Worm (Caenorhabditis elegans) whole organism, L3 larva: ENCODE measurements around the gene F35F10.5.

Experiments used
- R02D3.7 ChIP-seq: fragments of 150-350 bp; optimal IDR thresholded peaks from 2 replicates; lab custom pipeline; 2014; ENCODE audit warnings: missing biosample characterization, missing genetic modification characterization
- ZK546.5 ChIP-seq: sonication (generic microtip); optimal IDR thresholded peaks from 2 replicates; lab custom pipeline; 2017; ENCODE audit warnings: missing biosample characterization, missing genetic modification characterization
- ama-1 ChIP-seq: fragments of 150-350 bp; optimal IDR thresholded peaks from 2 replicates; lab custom pipeline; 2018
- ceh-16 ChIP-seq: sonication (generic microtip); optimal IDR thresholded peaks from 2 replicates; lab custom pipeline; 2017; ENCODE audit warnings: missing biosample characterization, missing genetic modification characterization
- ceh-28 ChIP-seq: fragments of 150-350 bp; optimal IDR thresholded peaks from 2 replicates; lab custom pipeline; 2014; ENCODE audit warnings: missing biosample characterization, missing genetic modification reagents, missing genetic modification characterization
- ceh-82 ChIP-seq: fragments of 150-350 bp; optimal IDR thresholded peaks from 2 replicates; lab custom pipeline; 2014; ENCODE audit warnings: missing biosample characterization, missing genetic modification characterization
- ceh-9 ChIP-seq: sonication (generic microtip); optimal IDR thresholded peaks from 2 replicates; lab custom pipeline; 2018; ENCODE audit warnings: missing biosample characterization, missing genetic modification characterization
- daf-12 ChIP-seq: fragments of 150-350 bp; optimal IDR thresholded peaks from 2 replicates; lab custom pipeline; 2014; ENCODE audit warnings: missing biosample characterization, missing genetic modification reagents, missing genetic modification characterization
- egl-27 ChIP-seq: sonication (generic microtip); optimal IDR thresholded peaks from 4 replicates; lab custom pipeline; 2017; ENCODE audit warnings: missing biosample characterization, missing genetic modification reagents, missing genetic modification characterization
- egl-5 ChIP-seq: fragments of 150-350 bp; optimal IDR thresholded peaks from 2 replicates; lab custom pipeline; 2017; ENCODE audit warnings: missing biosample characterization, missing genetic modification reagents, missing genetic modification characterization, inconsistent platforms
- elt-1 ChIP-seq: fragments of 150-350 bp; optimal IDR thresholded peaks from 2 replicates; lab custom pipeline; 2014; ENCODE audit warnings: missing biosample characterization, missing genetic modification characterization
- elt-2 ChIP-seq: sonication (generic microtip); optimal IDR thresholded peaks from 2 replicates; lab custom pipeline; 2016; ENCODE audit warnings: missing genetic modification reagents, mild to moderate bottlenecking, missing genetic modification characterization, missing compliant biosample characterization
- elt-3 ChIP-seq, 3 experiments: fragments of 150-350 bp in 1 of 3; sonication (generic microtip) in 2 of 3; optimal IDR thresholded peaks; 2 replicates in 2 of 3; 4 replicates in 1 of 3; lab custom pipeline; 2014 to 2017; ENCODE audit warnings: missing biosample characterization in 3 of 3, missing genetic modification characterization in 3 of 3
- fkh-10 ChIP-seq: sonication (generic microtip); optimal IDR thresholded peaks from 2 replicates; lab custom pipeline; 2017; ENCODE audit warnings: missing biosample characterization, missing genetic modification reagents, missing genetic modification characterization
- fkh-2 ChIP-seq: fragments of 150-350 bp; optimal IDR thresholded peaks from 2 replicates; lab custom pipeline; 2014; ENCODE audit warnings: missing biosample characterization, missing genetic modification reagents, missing genetic modification characterization
- fos-1 ChIP-seq: fragments of 150-350 bp; optimal IDR thresholded peaks from 2 replicates; lab custom pipeline; 2014; ENCODE audit warnings: missing biosample characterization, missing genetic modification characterization
- hmg-11 ChIP-seq: sonication (generic microtip); optimal IDR thresholded peaks from 2 replicates; lab custom pipeline; 2016; ENCODE audit warnings: missing genetic modification characterization, missing compliant biosample characterization
- jun-1 ChIP-seq: fragments of 150-350 bp; optimal IDR thresholded peaks from 2 replicates; lab custom pipeline; 2014; ENCODE audit warnings: missing biosample characterization, missing genetic modification reagents, missing genetic modification characterization
- lin-15B ChIP-seq: fragments of 150-350 bp; optimal IDR thresholded peaks from 2 replicates; lab custom pipeline; 2014; ENCODE audit warnings: missing biosample characterization, missing genetic modification characterization
- lin-39 ChIP-seq: fragments of 150-350 bp; optimal IDR thresholded peaks from 2 replicates; lab custom pipeline; 2018; ENCODE audit warnings: missing biosample characterization, missing genetic modification reagents, missing genetic modification characterization
- lsy-12 ChIP-seq: sonication (generic microtip); optimal IDR thresholded peaks from 2 replicates; lab custom pipeline; 2016; ENCODE audit warnings: mild to moderate bottlenecking, missing genetic modification characterization, missing compliant biosample characterization
- mdl-1 ChIP-seq: fragments of 150-350 bp; optimal IDR thresholded peaks from 2 replicates; lab custom pipeline; 2014; ENCODE audit warnings: missing biosample characterization, missing genetic modification characterization
- mml-1 ChIP-seq: fragments of 150-350 bp; sonication (generic microtip); optimal IDR thresholded peaks from 3 replicates; lab custom pipeline; 2014; ENCODE audit warnings: missing biosample characterization, missing genetic modification characterization
- nfya-1 ChIP-seq: sonication (generic microtip); optimal IDR thresholded peaks from 2 replicates; lab custom pipeline; 2017; ENCODE audit warnings: missing genetic modification characterization, mild to moderate bottlenecking, missing compliant biosample characterization, antibody characterized with exemption, moderate library complexity; ENCODE audit not compliant: insufficient read depth
- nhr-11 ChIP-seq: fragments of 150-350 bp; optimal IDR thresholded peaks from 2 replicates; lab custom pipeline; 2014; ENCODE audit warnings: missing biosample characterization, missing genetic modification characterization
- nhr-12 ChIP-seq: fragments of 150-350 bp; optimal IDR thresholded peaks from 2 replicates; lab custom pipeline; 2014; ENCODE audit warnings: missing biosample characterization, missing genetic modification characterization
- nhr-23 ChIP-seq: fragments of 150-350 bp; optimal IDR thresholded peaks from 2 replicates; lab custom pipeline; 2014; ENCODE audit warnings: missing biosample characterization, missing genetic modification reagents, missing genetic modification characterization
- nhr-237 ChIP-seq: fragments of 150-350 bp; optimal IDR thresholded peaks from 2 replicates; lab custom pipeline; 2014; ENCODE audit warnings: missing biosample characterization, missing genetic modification characterization
- nhr-25 ChIP-seq: sonication (generic microtip); optimal IDR thresholded peaks from 2 replicates; lab custom pipeline; 2017; ENCODE audit warnings: missing biosample characterization, missing genetic modification characterization
- nhr-28 ChIP-seq: fragments of 150-350 bp; optimal IDR thresholded peaks from 2 replicates; lab custom pipeline; 2014; ENCODE audit warnings: missing biosample characterization, missing genetic modification characterization
- nhr-43 ChIP-seq: sonication (generic microtip); optimal IDR thresholded peaks from 2 replicates; lab custom pipeline; 2016; ENCODE audit warnings: mild to moderate bottlenecking, missing genetic modification characterization, missing compliant biosample characterization; ENCODE audit not compliant: poor library complexity, severe bottlenecking
- nhr-67 ChIP-seq: fragments of 150-350 bp; optimal IDR thresholded peaks from 2 replicates; lab custom pipeline; 2014; ENCODE audit warnings: missing biosample characterization, missing genetic modification characterization
- nhr-77 ChIP-seq: fragments of 150-350 bp; optimal IDR thresholded peaks from 2 replicates; lab custom pipeline; 2014; ENCODE audit warnings: missing biosample characterization, missing genetic modification characterization
- pha-4 ChIP-seq: fragments of 150-350 bp; optimal IDR thresholded peaks from 2 replicates; lab custom pipeline; 2014; ENCODE audit warnings: missing biosample characterization, missing genetic modification reagents, missing genetic modification characterization
- pqm-1 ChIP-seq: fragments of 150-350 bp; optimal IDR thresholded peaks from 2 replicates; lab custom pipeline; 2017; ENCODE audit warnings: missing biosample characterization, missing genetic modification characterization, inconsistent platforms
- sea-2 ChIP-seq: fragments of 150-350 bp; sonication (generic microtip); optimal IDR thresholded peaks from 4 replicates; lab custom pipeline; 2014; ENCODE audit warnings: missing biosample characterization, missing genetic modification reagents, missing genetic modification characterization
- skn-1 ChIP-seq: fragments of 150-350 bp; optimal IDR thresholded peaks from 2 replicates; lab custom pipeline; 2014; ENCODE audit warnings: missing biosample characterization, missing genetic modification characterization
- snpc-4 ChIP-seq: fragments of 150-350 bp; optimal IDR thresholded peaks from 2 replicates; lab custom pipeline; 2014; ENCODE audit warnings: missing biosample characterization, missing genetic modification characterization
- tbx-2 ChIP-seq: sonication (generic microtip); optimal IDR thresholded peaks from 2 replicates; lab custom pipeline; 2016; ENCODE audit warnings: mild to moderate bottlenecking, missing genetic modification characterization, missing compliant biosample characterization
- unc-39 ChIP-seq: sonication (generic microtip); optimal IDR thresholded peaks from 4 replicates; lab custom pipeline; 2017; ENCODE audit warnings: missing biosample characterization, missing genetic modification characterization
- unc-62 ChIP-seq: fragments of 150-350 bp; sonication (generic microtip); optimal IDR thresholded peaks from 4 replicates; lab custom pipeline; 2014; ENCODE audit warnings: missing biosample characterization, missing genetic modification reagents, missing genetic modification characterization
- ztf-11 ChIP-seq: fragments of 150-350 bp; optimal IDR thresholded peaks from 2 replicates; lab custom pipeline; 2014; ENCODE audit warnings: missing biosample characterization, missing genetic modification characterization
- ztf-4 ChIP-seq: fragments of 150-350 bp; optimal IDR thresholded peaks from 2 replicates; lab custom pipeline; 2014; ENCODE audit warnings: missing biosample characterization, missing genetic modification characterization

The F35F10.5 gene

DNA sequence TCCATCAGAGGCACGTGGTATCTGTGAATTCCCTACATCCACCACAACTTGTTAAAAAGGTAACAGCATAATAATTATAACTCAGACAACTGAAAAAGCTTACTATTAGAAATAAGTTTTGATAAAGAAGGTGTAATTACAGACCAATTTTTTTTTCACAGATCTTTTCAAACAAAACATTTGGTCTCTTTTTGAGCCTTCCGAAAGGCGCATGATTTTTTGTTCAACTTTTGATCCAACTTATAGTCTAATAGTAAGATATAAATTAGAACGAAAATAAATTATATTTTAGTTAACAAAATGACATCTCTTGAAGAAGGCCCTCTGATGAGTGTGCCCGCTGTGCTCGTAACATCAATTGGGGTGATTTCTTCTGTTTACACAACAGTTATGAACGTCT lies 23.4 kb downstream of the F35F10.5 start, which contains the start of gene srbc-3:
Gene srbc-3 (plus strand): TSS at position 301 of the 400 bp plus-strand sequence.
- TF ChIP-seq ceh-16 (tag; lab: Kevin White, UChicago), result no peak
- TF ChIP-seq unc-39 (tag; lab: Kevin White, UChicago), result no peak
- no peak for TF ChIP-seq lin-15B (tag; lab: Kevin White, UChicago)
- no peak for TF ChIP-seq skn-1 (tag; lab: Kevin White, UChicago)
- TF ChIP-seq nhr-237 (tag; lab: Kevin White, UChicago), result no peak
- no peak for TF ChIP-seq mdl-1 (tag; lab: Kevin White, UChicago)
- no peak for TF ChIP-seq nhr-43 (tag; lab: Kevin White, UChicago)
- TF ChIP-seq nhr-25 (tag; lab: Kevin White, UChicago), result no peak
- no peak for TF ChIP-seq nhr-11
- no peak for TF ChIP-seq ceh-82 (tag; lab: Kevin White, UChicago)
- TF ChIP-seq ZK546.5 (tag; lab: Kevin White, UChicago), result no peak
- TF ChIP-seq lin-39 (tag; lab: Kevin White, UChicago), result no peak
- TF ChIP-seq nhr-28 (tag; lab: Kevin White, UChicago), result no peak
- no peak for TF ChIP-seq nfya-1 (tag; lab: Kevin White, UChicago)
- TF ChIP-seq fkh-2, result no peak
- TF ChIP-seq ceh-9 (tag; lab: Kevin White, UChicago), result no peak
- TF ChIP-seq nhr-23, result no peak
- TF ChIP-seq unc-62 (GFP tag; lab: Kevin White, UChicago), result no peak
- no peak for TF ChIP-seq mml-1
- TF ChIP-seq elt-3 (tag; optimal IDR thresholded peaks at IDR 0.05; lab: Kevin White, UChicago), result no peak

DNA sequence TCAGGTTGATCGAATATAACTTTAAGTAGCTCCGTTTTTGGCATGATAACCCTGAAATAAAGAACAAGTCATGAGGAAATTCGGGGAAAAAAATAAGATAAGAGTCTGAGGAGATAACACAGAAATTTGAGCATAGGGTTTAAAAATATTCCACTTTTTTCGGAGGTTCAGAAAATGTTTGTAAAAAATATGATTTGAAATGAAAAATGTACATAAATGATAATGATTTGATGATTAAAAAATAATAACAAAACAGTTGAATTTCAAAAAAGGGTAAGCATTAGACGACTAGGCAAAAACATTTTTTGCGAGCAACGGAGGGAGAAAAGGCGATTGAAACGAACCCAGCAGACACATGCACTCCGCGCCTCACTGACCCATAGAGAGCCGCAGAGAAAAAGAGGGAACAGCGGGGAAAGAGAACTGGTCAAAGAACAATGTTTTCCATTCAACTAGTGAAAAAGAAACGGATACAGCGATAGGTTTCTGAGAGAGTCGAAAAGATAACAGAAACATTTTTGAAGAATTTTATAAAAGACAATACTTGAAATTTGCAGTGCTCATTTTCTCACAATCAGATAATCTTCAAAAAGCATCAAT lies 27.4 kb downstream of the F35F10.5 start, which contains the start of gene arrd-18:
Gene arrd-18 (minus strand): TSS at position 51 of the 600 bp plus-strand sequence.
- TF ChIP-seq nfya-1 (tag; lab: Kevin White, UChicago) (peak; percentile 27), elt-2 (tag; lab: Kevin White, UChicago) (peak; percentile 38), snpc-4 (peak; percentile 14), fos-1 (tag; lab: Kevin White, UChicago) (no peak), hmg-11 (tag; lab: Kevin White, UChicago) (peak; percentile 50), ZK546.5 (tag; lab: Kevin White, UChicago) (no peak)

DNA sequence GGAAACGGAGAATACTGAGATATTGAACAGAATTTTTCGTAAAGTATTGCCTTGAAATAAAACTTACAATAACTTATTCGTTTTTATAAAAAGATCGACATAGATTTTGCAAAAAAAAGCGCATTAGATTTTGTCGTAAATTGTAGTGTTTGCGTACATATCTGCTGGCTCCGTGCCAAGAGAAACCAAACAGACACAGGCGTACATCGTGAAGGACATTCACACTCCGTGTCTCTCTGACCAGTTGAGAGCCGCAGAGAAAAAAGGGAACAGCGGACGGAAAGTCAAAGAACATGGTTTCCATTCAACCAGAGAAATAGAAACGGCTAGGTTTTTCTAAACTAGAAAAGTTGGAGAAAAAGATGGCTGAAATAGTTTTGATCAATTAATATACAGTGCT lies 30.6 kb downstream of the F35F10.5 start, which contains the start of gene arrd-19:
Gene arrd-19 (minus strand): TSS at position 209 of the 400 bp plus-strand sequence.
- TF ChIP-seq pha-4 (tag; lab: Kevin White, UChicago), result peak; percentile 89
- TF ChIP-seq snpc-4, result peak; percentile 45
- no peak for TF ChIP-seq mml-1
- peak; percentile 60 for TF ChIP-seq lin-39 (tag; lab: Kevin White, UChicago)
- no peak for TF ChIP-seq ztf-11 (tag; lab: Kevin White, UChicago)
- peak; percentile 13 for TF ChIP-seq jun-1 (tag; lab: Kevin White, UChicago)
- TF ChIP-seq ZK546.5 (tag; lab: Kevin White, UChicago), result no peak
- TF ChIP-seq fkh-10 (GFP tag; lab: Kevin White, UChicago), result no peak
- TF ChIP-seq nhr-67, result no peak
- peak; percentile 11 for TF ChIP-seq pqm-1
- peak; percentile 84 for TF ChIP-seq hmg-11 (tag; lab: Kevin White, UChicago)
- TF ChIP-seq elt-1 (tag; lab: Kevin White, UChicago), result no peak
- no peak for TF ChIP-seq ama-1 (lab: Kevin White, UChicago)
- no peak for TF ChIP-seq sea-2 (GFP tag; lab: Kevin White, UChicago)
- TF ChIP-seq fos-1 (tag; lab: Kevin White, UChicago), result no peak
- no peak for TF ChIP-seq nhr-12 (tag; lab: Kevin White, UChicago)
- TF ChIP-seq egl-27 (tag; lab: Kevin White, UChicago), result no peak
- peak; percentile 92 for TF ChIP-seq nhr-25 (tag; lab: Kevin White, UChicago)
- TF ChIP-seq nfya-1 (tag; lab: Kevin White, UChicago), result peak; percentile 83
- no peak for TF ChIP-seq nhr-237 (tag; lab: Kevin White, UChicago)
- no peak for TF ChIP-seq mdl-1 (tag; lab: Kevin White, UChicago)
- no peak for TF ChIP-seq nhr-11
- peak; percentile 70 for TF ChIP-seq lin-15B (tag; lab: Kevin White, UChicago)
- peak; percentile 85 for TF ChIP-seq nhr-23
- TF ChIP-seq ceh-9 (tag; lab: Kevin White, UChicago), result no peak
- TF ChIP-seq R02D3.7, result no peak
- no peak for TF ChIP-seq lsy-12 (tag; lab: Kevin White, UChicago)
- TF ChIP-seq ceh-28 (tag; lab: Kevin White, UChicago), result peak; percentile 52
- TF ChIP-seq skn-1 (tag; lab: Kevin White, UChicago), result no peak
- no peak for TF ChIP-seq unc-39 (tag; lab: Kevin White, UChicago)
- TF ChIP-seq elt-3 (tag; optimal IDR thresholded peaks at IDR 0.05; lab: Kevin White, UChicago), result peak in 1 of 3 experiments; percentile 39
- TF ChIP-seq fkh-2, result no peak
- no peak for TF ChIP-seq ceh-82 (tag; lab: Kevin White, UChicago)
- peak; percentile 38 for TF ChIP-seq tbx-2 (tag; lab: Kevin White, UChicago)
- peak; percentile 72 for TF ChIP-seq nhr-43 (tag; lab: Kevin White, UChicago)
- TF ChIP-seq ztf-4, result no peak
- TF ChIP-seq nhr-77 (tag; lab: Kevin White, UChicago), result no peak
- TF ChIP-seq elt-2 (tag; lab: Kevin White, UChicago), result peak; percentile 46
- TF ChIP-seq unc-62 (GFP tag; lab: Kevin White, UChicago), result no peak
- TF ChIP-seq egl-5, result peak; percentile 75
- no peak for TF ChIP-seq daf-12 (tag; lab: Kevin White, UChicago)
- TF ChIP-seq nhr-28 (tag; lab: Kevin White, UChicago), result no peak
